Fruit fly (Drosophila melanogaster) whole organism, embryonic: Measurements from ENCODE around the gene CG14431.

ENCODE experiments used
- Asciz ChIP-seq: fragments of 200-800 bp; sonication (Bioruptor generic); optimal IDR thresholded peaks from 2 replicates; lab custom pipeline; 2017; ENCODE audit warnings: missing biosample characterization, mild to moderate bottlenecking, missing genetic modification characterization, missing genetic modification reagents
- CG10209 ChIP-seq: fragments of 200-800 bp; sonication (Bioruptor generic); optimal IDR thresholded peaks from 3 replicates; lab custom pipeline; 2017; ENCODE audit warnings: missing biosample characterization, mild to moderate bottlenecking, missing genetic modification characterization, missing genetic modification reagents
- CG1024 ChIP-seq: fragments of 200-800 bp; sonication (Bioruptor generic); IDR thresholded peaks from 2 replicates; pipeline ENCODE4 v1.3.6; 2022; ENCODE audit warnings: missing biosample characterization, missing genetic modification characterization
- CG11695 ChIP-seq: fragments of 200-800 bp; sonication (Bioruptor generic); IDR thresholded peaks from 3 replicates; pipeline ENCODE4 v1.3.6; 2022; ENCODE audit warnings: missing biosample characterization, missing genetic modification characterization
- CG12659 ChIP-seq: fragments of 200-800 bp; sonication (Bioruptor generic); optimal IDR thresholded peaks from 3 replicates; lab custom pipeline; 2017; ENCODE audit warnings: mild to moderate bottlenecking, missing biosample characterization, missing genetic modification reagents, missing genetic modification characterization
- CG1603 ChIP-seq: fragments of 200-800 bp; sonication (Bioruptor generic); optimal IDR thresholded peaks from 2 replicates; lab custom pipeline; 2019; ENCODE audit warnings: missing biosample characterization, mild to moderate bottlenecking, missing genetic modification characterization, moderate library complexity
- CG18476 ChIP-seq: fragments of 200-800 bp; sonication (Bioruptor generic); optimal IDR thresholded peaks from 2 replicates; lab custom pipeline; 2016; ENCODE audit warnings: missing biosample characterization, mild to moderate bottlenecking, missing genetic modification characterization
- CG2678 ChIP-seq: fragments of 200-800 bp; sonication (Bioruptor generic); optimal IDR thresholded peaks from 3 replicates; lab custom pipeline; 2019; ENCODE audit warnings: missing biosample characterization, mild to moderate bottlenecking, missing genetic modification characterization, moderate library complexity
- CG31365 ChIP-seq: fragments of 200-800 bp; sonication (Bioruptor generic); optimal IDR thresholded peaks from 2 replicates; lab custom pipeline; 2018; ENCODE audit warnings: missing biosample characterization, mild to moderate bottlenecking, missing genetic modification characterization
- CG4282 ChIP-seq: fragments of 200-800 bp; sonication (Bioruptor generic); optimal IDR thresholded peaks from 2 replicates; lab custom pipeline; 2016; ENCODE audit warnings: missing biosample characterization, missing genetic modification characterization
- CG4707 ChIP-seq: fragments of 200-800 bp; sonication (Bioruptor generic); optimal IDR thresholded peaks from 2 replicates; lab custom pipeline; 2018; ENCODE audit warnings: missing biosample characterization, mild to moderate bottlenecking, missing genetic modification characterization, moderate library complexity
- CG5180 ChIP-seq: fragments of 200-800 bp; sonication (Bioruptor generic); optimal IDR thresholded peaks from 3 replicates; lab custom pipeline; 2017; ENCODE audit warnings: missing biosample characterization, missing genetic modification characterization, mild to moderate bottlenecking, moderate library complexity, missing genetic modification reagents
- CG6254 ChIP-seq: fragments of 200-800 bp; sonication (Bioruptor generic); optimal IDR thresholded peaks from 3 replicates; lab custom pipeline; 2017; ENCODE audit warnings: mild to moderate bottlenecking, missing biosample characterization, missing genetic modification reagents, missing genetic modification characterization
- CG6654 ChIP-seq: fragments of 200-800 bp; sonication (Bioruptor generic); optimal IDR thresholded peaks from 2 replicates; lab custom pipeline; 2017; ENCODE audit warnings: missing biosample characterization, mild to moderate bottlenecking, missing genetic modification characterization
- CG8388 ChIP-seq: fragments of 200-800 bp; sonication (Bioruptor generic); optimal IDR thresholded peaks from 2 replicates; lab custom pipeline; 2019; ENCODE audit warnings: missing biosample characterization, mild to moderate bottlenecking, missing genetic modification characterization, moderate library complexity
- CG9817 ChIP-seq: fragments of 200-800 bp; sonication (Bioruptor generic); optimal IDR thresholded peaks from 2 replicates; lab custom pipeline; 2018; ENCODE audit warnings: missing biosample characterization, mild to moderate bottlenecking, missing genetic modification characterization, moderate library complexity
- Chrac-16 ChIP-seq: fragments of 200-800 bp; sonication (Bioruptor generic); optimal IDR thresholded peaks from 3 replicates; lab custom pipeline; 2016; ENCODE audit warnings: missing biosample characterization, missing genetic modification characterization
- Dip2 ChIP-seq: fragments of 200-800 bp; sonication (Bioruptor generic); IDR thresholded peaks from 2 replicates; pipeline ENCODE4 v1.3.6; 2022; ENCODE audit warnings: missing biosample characterization, missing genetic modification characterization
- Ets65A ChIP-seq: fragments of 200-800 bp; sonication (Bioruptor generic); peaks from one replicate; lab custom pipeline; 2016; ENCODE audit warnings: missing biosample characterization, missing genetic modification characterization
- Fer2 ChIP-seq: fragments of 200-800 bp; sonication (Bioruptor generic); optimal IDR thresholded peaks from 2 replicates; lab custom pipeline; 2018; ENCODE audit warnings: missing biosample characterization, mild to moderate bottlenecking, missing genetic modification characterization, moderate library complexity
- HLH4C ChIP-seq: fragments of 200-800 bp; sonication (Bioruptor generic); IDR thresholded peaks from 3 replicates; pipeline ENCODE4 v1.3.6; 2022; ENCODE audit warnings: missing biosample characterization, missing genetic modification characterization; ENCODE audit not compliant: partially characterized antibody
- Hmx ChIP-seq: fragments of 200-800 bp; sonication (Bioruptor generic); optimal IDR thresholded peaks from 2 replicates; lab custom pipeline; 2016; ENCODE audit warnings: missing biosample characterization, missing genetic modification characterization
- Hr51 ChIP-seq, 2 experiments: fragments of 200-800 bp; sonication (Bioruptor generic); optimal IDR thresholded peaks; 2 replicates in 1 of 2; 3 replicates in 1 of 2; lab custom pipeline; 2016 to 2018; ENCODE audit warnings: missing biosample characterization in 2 of 2, missing genetic modification characterization in 2 of 2, mild to moderate bottlenecking in 1 of 2, moderate library complexity in 1 of 2
- Mad ChIP-seq: fragments of 200-800 bp; sonication (Bioruptor generic); optimal IDR thresholded peaks from 2 replicates; lab custom pipeline; 2016; ENCODE audit warnings: missing biosample characterization, missing genetic modification characterization
- Med ChIP-seq: fragments of 200-800 bp; sonication (Bioruptor generic); peaks from one replicate; lab custom pipeline; 2016; ENCODE audit warnings: missing biosample characterization, missing genetic modification characterization, mild to moderate bottlenecking, inconsistent platforms, moderate library complexity
- NFAT ChIP-seq: fragments of 200-800 bp; sonication (Bioruptor generic); IDR thresholded peaks from 2 replicates; pipeline ENCODE4 v1.3.6; 2022; ENCODE audit warnings: missing biosample characterization, missing genetic modification characterization
- Nf-YC ChIP-seq: fragments of 200-800 bp; optimal IDR thresholded peaks from 3 replicates; lab custom pipeline; 2019; ENCODE audit warnings: missing biosample characterization, mild to moderate bottlenecking, missing genetic modification characterization, moderate library complexity
- Stat92E ChIP-seq, 3 experiments: fragments of >200 bp in 2 of 3; fragments of 200-800 bp in 1 of 3; sonication (Bioruptor generic) in 1 of 3; optimal IDR thresholded peaks; 2 replicates each; lab custom pipeline; 2017 to 2019; ENCODE audit warnings: missing biosample characterization in 3 of 3, missing genetic modification characterization in 3 of 3, mild to moderate bottlenecking in 1 of 3, moderate library complexity in 1 of 3
- Usf ChIP-seq: fragments of 200-800 bp; sonication (Bioruptor generic); optimal IDR thresholded peaks from 2 replicates; lab custom pipeline; 2017; ENCODE audit warnings: missing genotype, missing biosample characterization, missing genetic modification characterization
- ac ChIP-seq: fragments of 200-800 bp; sonication (Bioruptor generic); optimal IDR thresholded peaks from 3 replicates; lab custom pipeline; 2017; ENCODE audit warnings: missing biosample characterization, mild to moderate bottlenecking, missing genetic modification characterization
- ap ChIP-seq: fragments of 200-800 bp; sonication (Bioruptor generic); IDR thresholded peaks from 2 replicates; pipeline ENCODE4 v1.3.6; 2022; ENCODE audit warnings: missing biosample characterization, missing genetic modification characterization
- bbx ChIP-seq: fragments of 200-800 bp; sonication (Bioruptor generic); IDR thresholded peaks from 2 replicates; pipeline ENCODE4 v1.3.6; 2022; ENCODE audit warnings: missing biosample characterization, missing genetic modification characterization; ENCODE audit not compliant: partially characterized antibody
- bigmax ChIP-seq: fragments of 200-800 bp; sonication (Bioruptor generic); optimal IDR thresholded peaks from 2 replicates; lab custom pipeline; 2018; ENCODE audit warnings: missing biosample characterization, mild to moderate bottlenecking, missing genetic modification characterization
- crc ChIP-seq: fragments of 200-800 bp; sonication (Bioruptor generic); optimal IDR thresholded peaks from 2 replicates; lab custom pipeline; 2016; ENCODE audit warnings: missing biosample characterization, missing genetic modification characterization
- cwo ChIP-seq: fragments of 200-800 bp; sonication (Bioruptor generic); optimal IDR thresholded peaks from 3 replicates; lab custom pipeline; 2017; ENCODE audit warnings: missing biosample characterization, missing genetic modification characterization, mild to moderate bottlenecking, moderate library complexity, missing genetic modification reagents
- emc ChIP-seq: fragments of 200-800 bp; sonication (Bioruptor generic); optimal IDR thresholded peaks from 2 replicates; lab custom pipeline; 2016; ENCODE audit warnings: missing biosample characterization, missing genetic modification characterization
- eyg ChIP-seq: fragments of 200-800 bp; sonication (Bioruptor generic); optimal IDR thresholded peaks from 3 replicates; lab custom pipeline; 2016; ENCODE audit warnings: missing biosample characterization, missing genetic modification characterization
- fd64A ChIP-seq: fragments of 200-800 bp; sonication (Bioruptor generic); optimal IDR thresholded peaks from 3 replicates; lab custom pipeline; 2018; ENCODE audit warnings: missing biosample characterization, mild to moderate bottlenecking, missing genetic modification characterization
- ftz-f1 ChIP-seq: fragments of 200-800 bp; sonication (Bioruptor generic); optimal IDR thresholded peaks from 2 replicates; lab custom pipeline; 2016; ENCODE audit warnings: missing biosample characterization, missing genetic modification characterization
- gce ChIP-seq: fragments of 200-800 bp; sonication (Bioruptor generic); IDR thresholded peaks from 3 replicates; pipeline ENCODE4 v1.3.6; 2022; ENCODE audit warnings: missing biosample characterization, missing genetic modification characterization
- gfzf ChIP-seq: fragments of 200-800 bp; sonication (Bioruptor generic); optimal IDR thresholded peaks from 2 replicates; lab custom pipeline; 2016; ENCODE audit warnings: missing biosample characterization, mild to moderate bottlenecking, missing genetic modification characterization, moderate library complexity
- luna ChIP-seq: fragments of 200-800 bp; sonication (Bioruptor generic); optimal IDR thresholded peaks from 2 replicates; lab custom pipeline; 2016; ENCODE audit warnings: missing biosample characterization, missing genetic modification characterization
- maf-S ChIP-seq: fragments of 200-800 bp; sonication (Bioruptor generic); optimal IDR thresholded peaks from 2 replicates; lab custom pipeline; 2016; ENCODE audit warnings: missing biosample characterization, missing genetic modification characterization
- org-1 ChIP-seq: fragments of 200-800 bp; sonication (Bioruptor generic); optimal IDR thresholded peaks from 2 replicates; lab custom pipeline; 2017; ENCODE audit warnings: missing biosample characterization, missing genetic modification characterization
- salm ChIP-seq: fragments of 200-800 bp; sonication (Bioruptor generic); optimal IDR thresholded peaks from 2 replicates; lab custom pipeline; 2018; ENCODE audit warnings: missing biosample characterization, mild to moderate bottlenecking, missing genetic modification characterization
- sens ChIP-seq: fragments of 200-800 bp; sonication (Bioruptor generic); peaks from one replicate; lab custom pipeline; 2016; ENCODE audit warnings: missing biosample characterization, missing genetic modification characterization
- sisA ChIP-seq: fragments of 200-800 bp; sonication (Bioruptor generic); IDR thresholded peaks from 2 replicates; pipeline ENCODE4 v1.3.6; 2022; ENCODE audit warnings: missing biosample characterization, missing genetic modification characterization
- tup ChIP-seq: fragments of 200-800 bp; sonication (Bioruptor generic); optimal IDR thresholded peaks from 2 replicates; lab custom pipeline; 2016; ENCODE audit warnings: missing biosample characterization, mild to moderate bottlenecking, missing genetic modification characterization, moderate library complexity

The CG14431 gene

dm6 chrX:7013320-7014214 lies 105.5 kb downstream of the CG14431 start, which contains the start of the genes CG3032 and CG4593 (continued):
- TF ChIP-seq Usf (GFP tag; lab: Kevin White, UChicago) = peak; percentile 25
- peak; percentile 74 for TF ChIP-seq CG10209 (GFP tag; lab: Kevin White, UChicago)
- TF ChIP-seq gce (GFP tag; lab: Robert Waterston, UW) = peak; percentile 79; the same call in 2 of the 3 replicates
- peak; percentile 81 for TF ChIP-seq CG12659 (GFP tag; lab: Kevin White, UChicago)
- peak; percentile 86 for TF ChIP-seq sisA (GFP tag; lab: Robert Waterston, UW)
- peak; percentile 33 for TF ChIP-seq Fer2 (tag; lab: Kevin White, UChicago)
- TF ChIP-seq crc (GFP tag; lab: Kevin White, UChicago) = peak; percentile 64
- TF ChIP-seq Hr51 (GFP tag; optimal IDR thresholded peaks at IDR 0.05; lab: Kevin White, UChicago) = peak; percentile 59 to 80
- no peak for TF ChIP-seq CG6254
- peak; percentile 56 for TF ChIP-seq Hmx (GFP tag; lab: Kevin White, UChicago)
- peak; percentile 57 for TF ChIP-seq maf-S
- TF ChIP-seq Med = peak; percentile 95
- peak; percentile 66 for TF ChIP-seq ap (GFP tag; lab: Robert Waterston, UW)
- TF ChIP-seq CG4707 (GFP tag; lab: Kevin White, UChicago) = no peak
- peak; percentile 86 for TF ChIP-seq CG2678 (tag; lab: Kevin White, UChicago)
- TF ChIP-seq CG4282 (GFP tag; lab: Kevin White, UChicago) = peak; percentile 49
- TF ChIP-seq Asciz (GFP tag; lab: Kevin White, UChicago) = peak; percentile 37
- peak; percentile 38 for TF ChIP-seq emc (GFP tag; lab: Kevin White, UChicago)
- no peak for TF ChIP-seq HLH4C (GFP tag; lab: Robert Waterston, UW)
- TF ChIP-seq Mad (GFP tag; lab: Kevin White, UChicago) = peak; percentile 66
- TF ChIP-seq Nf-YC = peak; percentile 48
- TF ChIP-seq CG1603 (tag; lab: Kevin White, UChicago) = peak; percentile 83
- TF ChIP-seq ac = no peak
- peak; percentile 56 for TF ChIP-seq cwo
- TF ChIP-seq ftz-f1 = no peak
- peak; percentile 64 for TF ChIP-seq CG1024 (GFP tag; lab: Robert Waterston, UW)
- TF ChIP-seq CG31365 = peak; percentile 29
- TF ChIP-seq luna (GFP tag; lab: Kevin White, UChicago) = peak; percentile 6
- TF ChIP-seq bigmax (GFP tag; lab: Kevin White, UChicago) = no peak
- peak; percentile 92 for TF ChIP-seq sens (GFP tag; lab: Kevin White, UChicago)
- no peak for TF ChIP-seq fd64A (GFP tag; lab: Kevin White, UChicago)
- peak; percentile 69 for TF ChIP-seq salm (tag; lab: Kevin White, UChicago)
- TF ChIP-seq org-1 (GFP tag; lab: Kevin White, UChicago) = peak; percentile 40
- peak; percentile 82; the same call in 2 of the 3 replicates for TF ChIP-seq CG11695 (GFP tag; lab: Robert Waterston, UW)
- peak; percentile 69 for TF ChIP-seq CG18476 (GFP tag; lab: Kevin White, UChicago)
- peak; percentile 48 for TF ChIP-seq tup (GFP tag; lab: Kevin White, UChicago)
- no peak; the same call in 1 of the 2 replicates for TF ChIP-seq Dip2 (GFP tag; lab: Robert Waterston, UW)
- TF ChIP-seq CG5180 = no peak
- peak; percentile 97 for TF ChIP-seq Ets65A (GFP tag; lab: Kevin White, UChicago)
- peak; percentile 94 for TF ChIP-seq NFAT (GFP tag; lab: Robert Waterston, UW)
- peak; percentile 78 for TF ChIP-seq gfzf (GFP tag; lab: Kevin White, UChicago)
- peak; percentile 36 for TF ChIP-seq eyg
- TF ChIP-seq CG9817 (tag; lab: Kevin White, UChicago) = peak; percentile 81
- TF ChIP-seq CG6654 (GFP tag; lab: Kevin White, UChicago) = peak; percentile 44
- TF ChIP-seq bbx = no peak
- peak; percentile 61 for TF ChIP-seq CG8388 (GFP tag; lab: Kevin White, UChicago)
- TF ChIP-seq Chrac-16 (GFP tag; lab: Kevin White, UChicago) = peak; percentile 81
- peak in 1 of 3 experiments; percentile 32 for TF ChIP-seq Stat92E (GFP tag; optimal IDR thresholded peaks at IDR 0.05; lab: Kevin White, UChicago)
